Fruit fly (Drosophila melanogaster) whole organism: ENCODE results near the gene Zw.

Experiments used
- CG8478 ChIP-seq: fragments of >200 bp; optimal IDR thresholded peaks from 2 replicates; lab custom pipeline; 2018; ENCODE audit warnings: inconsistent platforms
- Dll ChIP-seq: fragments of >200 bp; optimal IDR thresholded peaks from 2 replicates; lab custom pipeline; 2017
- EcR ChIP-seq, 2 experiments: fragments of >200 bp; optimal IDR thresholded peaks; 2 replicates each; lab custom pipeline; 2017; ENCODE audit warnings: missing biosample characterization in 2 of 2, missing genetic modification characterization in 2 of 2, missing genetic modification reagents in 2 of 2
- pan ChIP-seq: fragments of >200 bp; optimal IDR thresholded peaks from 2 replicates; lab custom pipeline; 2017
- psq ChIP-seq: fragments of >200 bp; optimal IDR thresholded peaks from 2 replicates; lab custom pipeline; 2017
- usp ChIP-seq: fragments of >200 bp; optimal IDR thresholded peaks from 2 replicates; lab custom pipeline; 2017; ENCODE audit warnings: missing biosample characterization, missing genetic modification characterization, mixed read lengths

DNA sequence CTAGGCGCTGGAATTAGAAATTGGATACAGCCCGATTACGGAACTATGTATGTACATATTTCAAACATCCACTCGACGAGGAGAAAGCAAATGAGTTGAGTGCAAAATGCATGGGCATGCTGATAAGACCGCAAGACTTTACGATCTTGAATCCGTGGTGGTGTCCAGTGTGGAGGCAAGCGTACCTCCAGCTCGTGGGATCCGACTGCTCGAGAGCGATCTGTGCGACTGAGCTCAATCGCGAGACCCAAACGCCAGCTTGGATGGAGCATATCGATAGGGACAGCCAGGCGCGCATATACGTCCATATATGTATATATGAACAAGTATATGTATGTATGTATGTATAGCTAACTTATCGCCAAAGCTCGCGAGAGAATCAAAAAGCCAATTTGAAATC is 8.6 kb downstream of the Zw start, which contains the start of gene et:
- no peak for TF ChIP-seq psq (lab: Kevin White, UChicago)
- TF ChIP-seq usp (GFP tag; lab: Kevin White, UChicago) = no peak
- no peak for TF ChIP-seq CG8478 (lab: Kevin White, UChicago)
- no peak for TF ChIP-seq Dll (lab: Kevin White, UChicago)
- no peak for TF ChIP-seq EcR (GFP tag; optimal IDR thresholded peaks at IDR 0.05; lab: Kevin White, UChicago)
- no peak for TF ChIP-seq pan (lab: Kevin White, UChicago)
